Worm (Caenorhabditis elegans) whole organism, L1 larva: ENCODE measurements around the gene nhr-20.

Source experiments
- aha-1 ChIP-seq: fragments of 150-350 bp; optimal IDR thresholded peaks from 2 replicates; lab custom pipeline; 2014; ENCODE audit warnings: missing biosample characterization, missing genetic modification characterization
- aly-2 ChIP-seq: fragments of 150-350 bp; optimal IDR thresholded peaks from 2 replicates; lab custom pipeline; 2014; ENCODE audit warnings: missing biosample characterization, missing genetic modification characterization
- blmp-1 ChIP-seq: fragments of 150-350 bp; optimal IDR thresholded peaks from 2 replicates; lab custom pipeline; 2014; ENCODE audit warnings: missing biosample characterization, missing genetic modification characterization
- ceh-63 ChIP-seq: fragments of 200-800 bp; sonication (Bioruptor generic); optimal IDR thresholded peaks from 2 replicates; lab custom pipeline; 2018; ENCODE audit warnings: mild to moderate bottlenecking, missing genetic modification characterization, missing compliant biosample characterization
- ceh-82 ChIP-seq, 3 experiments: fragments of 150-350 bp in 1 of 3; sonication (generic microtip) in 2 of 3; optimal IDR thresholded peaks; 2 replicates each; lab custom pipeline; 2014 to 2017; ENCODE audit warnings: missing biosample characterization in 3 of 3, missing genetic modification characterization in 3 of 3
- ceh-88 ChIP-seq: fragments of 200-800 bp; sonication (Bioruptor generic); IDR thresholded peaks from 2 replicates; pipeline ENCODE4 v1.3.6; 2022; ENCODE audit warnings: missing genetic modification characterization, missing compliant biosample characterization
- ceh-90 ChIP-seq: sonication (generic microtip); optimal IDR thresholded peaks from 2 replicates; lab custom pipeline; 2016; ENCODE audit warnings: missing genetic modification characterization, missing compliant biosample characterization
- dsc-1 ChIP-seq: sonication (generic microtip); optimal IDR thresholded peaks from 2 replicates; lab custom pipeline; 2016; ENCODE audit warnings: mild to moderate bottlenecking, missing genetic modification characterization, missing compliant biosample characterization
- efl-1 ChIP-seq, 4 experiments: fragments of 150-350 bp; optimal IDR thresholded peaks in 3 of 4; peaks in 1 of 4; 1 replicate in 1 of 4; 2 replicates in 3 of 4; lab custom pipeline; 2014; ENCODE audit warnings: missing biosample characterization in 2 of 4, missing genetic modification characterization in 2 of 4, missing genetic modification reagents in 2 of 4
- egl-13 ChIP-seq: sonication (generic microtip); optimal IDR thresholded peaks from 2 replicates; lab custom pipeline; 2016; ENCODE audit warnings: missing genotype, missing genetic modification reagents, missing genetic modification characterization, missing compliant biosample characterization
- ets-5 ChIP-seq: fragments of 200-800 bp; sonication (Bioruptor generic); IDR thresholded peaks from 2 replicates; pipeline ENCODE4 v1.3.6; 2022; ENCODE audit warnings: missing genetic modification characterization, missing compliant biosample characterization
- fkh-8 ChIP-seq: sonication (generic microtip); optimal IDR thresholded peaks from 2 replicates; lab custom pipeline; 2016; ENCODE audit warnings: mild to moderate bottlenecking, missing genetic modification characterization, missing compliant biosample characterization
- hlh-4 ChIP-seq: sonication (generic microtip); optimal IDR thresholded peaks from 2 replicates; lab custom pipeline; 2016; ENCODE audit warnings: mild to moderate bottlenecking, missing genetic modification characterization, missing compliant biosample characterization
- lin-13 ChIP-seq: fragments of 150-350 bp; optimal IDR thresholded peaks from 2 replicates; lab custom pipeline; 2014; ENCODE audit warnings: missing biosample characterization, missing genetic modification reagents, missing genetic modification characterization
- lin-14 ChIP-seq: fragments of 200-800 bp; sonication (Bioruptor generic); optimal IDR thresholded peaks from 2 replicates; lab custom pipeline; 2018; ENCODE audit warnings: mild to moderate bottlenecking, missing genetic modification characterization, moderate library complexity, missing compliant biosample characterization
- nhr-12 ChIP-seq: sonication (generic microtip); optimal IDR thresholded peaks from 2 replicates; lab custom pipeline; 2017; ENCODE audit warnings: missing biosample characterization, missing genetic modification characterization
- nhr-19 ChIP-seq: fragments of 200-800 bp; sonication (Bioruptor generic); conservative IDR thresholded peaks from 2 replicates; pipeline ENCODE4 v1.3.6; 2022; ENCODE audit warnings: missing genetic modification characterization, missing compliant biosample characterization
- nhr-237 ChIP-seq: fragments of 150-350 bp; optimal IDR thresholded peaks from 2 replicates; lab custom pipeline; 2014; ENCODE audit warnings: missing biosample characterization, missing genetic modification characterization
- nhr-28 ChIP-seq: fragments of 150-350 bp; optimal IDR thresholded peaks from 2 replicates; lab custom pipeline; 2014; ENCODE audit warnings: missing biosample characterization, missing genetic modification characterization
- nhr-47 ChIP-seq: sonication (generic microtip); optimal IDR thresholded peaks from 2 replicates; lab custom pipeline; 2016; ENCODE audit warnings: mild to moderate bottlenecking, missing genetic modification characterization, moderate library complexity, missing compliant biosample characterization
- nhr-71 ChIP-seq: sonication (generic microtip); optimal IDR thresholded peaks from 2 replicates; lab custom pipeline; 2016; ENCODE audit warnings: mild to moderate bottlenecking, missing genetic modification characterization, moderate library complexity, missing compliant biosample characterization
- nhr-76 ChIP-seq: sonication (generic microtip); optimal IDR thresholded peaks from 2 replicates; lab custom pipeline; 2017; ENCODE audit warnings: missing biosample characterization, missing genetic modification characterization
- nhr-85 ChIP-seq: sonication (generic microtip); peaks from one replicate; lab custom pipeline; 2016; ENCODE audit warnings: missing genetic modification characterization, inconsistent platforms, missing compliant biosample characterization
- nhr-90 ChIP-seq: sonication (generic microtip); optimal IDR thresholded peaks from 2 replicates; lab custom pipeline; 2016; ENCODE audit warnings: mild to moderate bottlenecking, missing genetic modification characterization, missing compliant biosample characterization; ENCODE audit not compliant: poor library complexity
- pag-3 ChIP-seq: sonication (generic microtip); optimal IDR thresholded peaks from 2 replicates; lab custom pipeline; 2017; ENCODE audit warnings: missing genetic modification characterization, mild to moderate bottlenecking, missing compliant biosample characterization, antibody characterized with exemption, borderline replicate concordance; ENCODE audit not compliant: insufficient read depth
- pax-3 ChIP-seq: fragments of 200-800 bp; sonication (Bioruptor generic); optimal IDR thresholded peaks from 2 replicates; lab custom pipeline; 2018; ENCODE audit warnings: mild to moderate bottlenecking, missing genetic modification characterization, moderate library complexity, missing compliant biosample characterization
- pqm-1 ChIP-seq: sonication (generic microtip); optimal IDR thresholded peaks from 3 replicates; lab custom pipeline; 2017; ENCODE audit warnings: missing biosample characterization, missing genetic modification characterization
- rnt-1 ChIP-seq: sonication (generic microtip); optimal IDR thresholded peaks from 2 replicates; lab custom pipeline; 2016; ENCODE audit warnings: mild to moderate bottlenecking, missing genetic modification characterization, moderate library complexity, missing compliant biosample characterization
- skn-1 ChIP-seq: fragments of 150-350 bp; optimal IDR thresholded peaks from 2 replicates; lab custom pipeline; 2014; ENCODE audit warnings: missing biosample characterization, missing genetic modification characterization
- snpc-4 ChIP-seq: fragments of 150-350 bp; optimal IDR thresholded peaks from 2 replicates; lab custom pipeline; 2014; ENCODE audit warnings: missing biosample characterization, missing genetic modification characterization
- snu-23 ChIP-seq: sonication (generic microtip); optimal IDR thresholded peaks from 2 replicates; lab custom pipeline; 2016; ENCODE audit warnings: missing genetic modification characterization, missing compliant biosample characterization
- sox-4 ChIP-seq: sonication (generic microtip); optimal IDR thresholded peaks from 2 replicates; lab custom pipeline; 2016; ENCODE audit warnings: missing genetic modification characterization, missing compliant biosample characterization
- sup-37 ChIP-seq: fragments of 200-800 bp; sonication (Bioruptor generic); optimal IDR thresholded peaks from 2 replicates; lab custom pipeline; 2018; ENCODE audit warnings: mild to moderate bottlenecking, missing genetic modification characterization, missing compliant biosample characterization
- unc-130 ChIP-seq: fragments of 150-350 bp; optimal IDR thresholded peaks from 2 replicates; lab custom pipeline; 2017; ENCODE audit warnings: missing biosample characterization, missing genetic modification characterization, inconsistent platforms
- ztf-4 ChIP-seq: fragments of 150-350 bp; optimal IDR thresholded peaks from 2 replicates; lab custom pipeline; 2014; ENCODE audit warnings: missing biosample characterization, missing genetic modification characterization

The nhr-20 gene

DNA sequence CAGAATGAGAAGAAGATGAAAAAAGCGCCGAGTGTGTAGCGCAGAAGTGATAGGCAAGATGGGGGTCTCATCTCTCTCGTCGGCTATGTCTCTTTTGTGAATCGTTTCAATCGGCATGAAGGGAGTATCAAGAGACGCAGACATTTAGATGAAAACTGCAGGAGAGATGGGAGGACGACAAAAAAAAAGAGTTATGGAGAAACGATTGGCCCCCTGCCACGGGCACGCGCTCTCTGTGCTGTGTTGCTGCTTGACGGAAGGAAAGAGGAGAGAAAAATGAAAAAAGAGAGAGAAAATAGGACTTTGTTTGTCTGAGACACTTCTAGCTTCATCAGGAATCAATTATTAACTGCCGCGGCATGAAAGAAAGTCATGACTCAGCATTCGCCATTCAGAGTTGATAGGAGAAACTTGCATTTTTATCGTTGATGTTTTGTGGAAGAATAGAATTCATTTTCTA, 9.3 kb downstream of the nhr-20 start (continued):
- peak; percentile 32 for TF ChIP-seq nhr-90
- peak; percentile 95 for TF ChIP-seq dsc-1 (tag; lab: Kevin White, UChicago)
- no peak for TF ChIP-seq aly-2 (tag; lab: Kevin White, UChicago)

DNA sequence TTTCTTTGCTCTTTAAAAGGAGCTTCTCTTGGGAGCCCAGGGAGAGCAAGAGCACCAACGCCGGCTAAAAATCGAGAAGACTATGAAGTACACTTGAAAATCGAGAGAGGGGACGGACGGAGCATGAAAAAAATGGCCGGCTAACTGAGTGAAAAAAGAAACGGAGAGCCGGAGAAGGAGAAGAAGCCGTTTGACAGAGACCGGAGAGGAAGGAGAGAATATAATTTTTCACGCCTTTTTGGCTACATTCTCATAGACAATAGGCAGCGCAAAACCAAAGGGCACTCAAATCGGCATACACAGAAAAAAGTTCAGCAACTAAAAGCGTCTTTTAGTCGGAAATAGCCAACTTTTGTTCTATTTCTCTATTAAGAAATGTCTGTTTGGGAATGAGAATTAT, 11.5 kb downstream of the nhr-20 start:
- TF ChIP-seq nhr-85 (no peak), snu-23 (GFP tag; lab: Kevin White, UChicago) (no peak), pqm-1 (tag; lab: Kevin White, UChicago) (no peak), pag-3 (no peak), nhr-19 (GFP tag; lab: Robert Waterston, UW) (no peak), ets-5 (GFP tag; lab: Robert Waterston, UW) (no peak), pax-3 (tag; lab: Kevin White, UChicago) (no peak), aha-1 (tag; lab: Kevin White, UChicago) (no peak), efl-1 (optimal IDR thresholded peaks at IDR 0.05; lab: Kevin White, UChicago) (no peak), efl-1 (GFP tag; optimal IDR thresholded peaks at IDR 0.05 in 1 of 2; lab: Kevin White, UChicago) (peak in 1 of 2 experiments; percentile 21), skn-1 (no peak), rnt-1 (tag; lab: Kevin White, UChicago) (no peak), lin-13 (GFP tag; lab: Kevin White, UChicago) (no peak), lin-14 (GFP tag; lab: Kevin White, UChicago) (peak; percentile 45), nhr-237 (tag; lab: Kevin White, UChicago) (no peak), ceh-82 (tag; optimal IDR thresholded peaks at IDR 0.05; lab: Kevin White, UChicago) (no peak), ceh-63 (no peak)

DNA sequence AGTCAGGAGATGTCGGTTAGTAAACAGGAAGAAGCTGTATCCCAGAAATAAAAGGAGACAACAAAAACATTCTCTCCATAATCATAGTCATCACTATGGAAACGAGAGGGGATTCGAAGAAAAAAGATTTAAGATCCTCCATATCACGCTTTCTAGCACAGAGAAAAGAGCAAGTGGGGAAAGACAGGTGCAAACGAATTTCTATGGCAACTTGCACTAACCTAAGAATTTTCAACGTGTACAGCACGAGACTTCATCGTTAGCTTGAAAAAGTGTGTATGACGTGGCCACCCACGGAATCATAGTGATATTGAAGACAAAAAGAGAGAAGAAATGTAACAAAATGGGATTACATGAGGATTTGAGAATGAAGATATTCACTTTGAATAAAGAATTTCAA, 12.2 kb downstream of the nhr-20 start:
- TF ChIP-seq ceh-88 (GFP tag; lab: Robert Waterston, UW) (no peak), dsc-1 (tag; lab: Kevin White, UChicago) (peak; percentile 79), nhr-71 (tag; lab: Kevin White, UChicago) (peak; percentile 61), pax-3 (tag; lab: Kevin White, UChicago) (peak; percentile 70), ztf-4 (tag; lab: Kevin White, UChicago) (peak; percentile 24), sox-4 (tag; lab: Kevin White, UChicago) (peak; percentile 20), nhr-47 (peak; percentile 60), fkh-8 (peak; percentile 90), hlh-4 (peak; percentile 2), ceh-90 (tag; lab: Kevin White, UChicago) (no peak)

DNA sequence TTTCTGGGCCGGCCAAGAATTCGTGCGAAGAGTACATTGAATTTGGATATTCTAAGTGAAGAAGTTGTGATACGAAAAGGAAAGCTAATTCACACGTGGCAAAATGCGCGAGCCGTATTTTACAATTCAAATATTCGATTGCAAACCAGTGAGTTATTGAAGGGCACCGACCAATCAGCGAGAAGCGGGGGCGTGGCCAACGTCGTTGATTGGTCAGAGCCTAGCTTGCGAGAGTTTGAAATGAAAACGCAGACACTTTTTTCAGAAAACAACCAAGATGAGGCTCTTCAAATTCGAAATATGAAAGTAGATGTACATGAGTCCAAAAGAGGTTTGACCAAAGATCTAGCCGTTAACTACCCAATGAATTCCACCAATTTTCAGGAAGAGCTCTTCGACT, 22.4 kb downstream of the nhr-20 start:
- TF ChIP-seq snpc-4 (tag; lab: Kevin White, UChicago), result no peak
- no peak for TF ChIP-seq nhr-12
- TF ChIP-seq sup-37 (GFP tag; lab: Kevin White, UChicago), result no peak
- no peak for TF ChIP-seq pqm-1 (tag; lab: Kevin White, UChicago)
- TF ChIP-seq nhr-28, result no peak

DNA sequence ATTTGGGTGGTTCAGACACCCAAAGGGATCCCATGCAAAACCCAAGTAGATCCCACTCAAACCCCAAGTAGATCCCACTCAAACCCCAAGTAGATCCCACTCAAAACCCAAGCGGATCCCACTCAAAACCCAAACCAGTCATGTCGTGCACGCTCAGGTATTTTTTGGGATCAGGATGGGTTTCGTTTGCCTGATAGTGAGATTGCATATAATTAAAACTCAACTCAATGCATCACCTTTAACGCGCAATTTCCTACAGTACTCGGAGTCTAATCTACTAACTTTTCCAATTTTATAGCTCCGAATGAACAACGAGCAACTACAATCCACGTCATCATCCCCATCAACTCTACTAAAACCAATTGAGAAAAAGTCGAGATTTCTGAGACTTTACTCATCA, 23.8 kb downstream of the nhr-20 start, which contains the start of gene phlp-2:
Gene phlp-2, plus strand, starts transcription at position 301 of the 400 bp plus-strand sequence.
- no peak for TF ChIP-seq ceh-90 (tag; lab: Kevin White, UChicago)
- no peak for TF ChIP-seq unc-130
- TF ChIP-seq egl-13 (tag; lab: Kevin White, UChicago), result no peak
- no peak for TF ChIP-seq nhr-90
- TF ChIP-seq aha-1 (tag; lab: Kevin White, UChicago), result no peak

DNA sequence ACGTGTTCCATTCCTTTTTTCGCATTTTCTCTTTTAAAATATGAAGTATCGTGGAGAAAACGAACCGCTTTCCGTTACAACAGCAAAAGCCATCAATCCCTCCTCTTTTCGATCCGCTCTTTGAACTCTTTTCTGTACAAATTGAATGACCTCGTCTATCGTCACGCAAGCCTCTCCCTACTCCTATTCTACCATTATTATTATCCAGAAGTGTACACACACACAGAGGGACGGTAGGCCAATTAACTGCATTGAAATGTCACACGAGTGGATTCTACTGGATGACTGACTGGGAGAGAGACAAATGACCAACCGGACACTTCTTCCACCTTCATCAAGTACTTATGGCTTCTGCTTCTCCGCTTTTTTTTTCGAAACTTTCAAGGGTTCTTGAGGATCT, 24.8 kb downstream of the nhr-20 start:
- no peak for TF ChIP-seq nhr-76 (tag; lab: Kevin White, UChicago)
- TF ChIP-seq blmp-1 (tag; lab: Kevin White, UChicago), result peak; percentile 29
